Worm (Caenorhabditis elegans) whole organism, L1 larva: ENCODE measurements around the gene dsl-6.

Experiments used
- C16A3.4 ChIP-seq: fragments of 150-350 bp; optimal IDR thresholded peaks from 2 replicates; lab custom pipeline; 2014; ENCODE audit warnings: missing biosample characterization, missing genetic modification characterization
- C34B4.2 ChIP-seq: sonication (generic microtip); optimal IDR thresholded peaks from 2 replicates; lab custom pipeline; 2017; ENCODE audit warnings: mild to moderate bottlenecking, missing genetic modification characterization, missing compliant biosample characterization
- alr-1 ChIP-seq: fragments of 200-800 bp; sonication (Bioruptor generic); optimal IDR thresholded peaks from 2 replicates; lab custom pipeline; 2018; ENCODE audit warnings: borderline replicate concordance, mild to moderate bottlenecking, missing genetic modification characterization, missing compliant biosample characterization
- aly-2 ChIP-seq: fragments of 150-350 bp; optimal IDR thresholded peaks from 2 replicates; lab custom pipeline; 2014; ENCODE audit warnings: missing biosample characterization, missing genetic modification characterization
- blmp-1 ChIP-seq: fragments of 150-350 bp; optimal IDR thresholded peaks from 2 replicates; lab custom pipeline; 2014; ENCODE audit warnings: missing biosample characterization, missing genetic modification characterization
- ceh-82 ChIP-seq, 3 experiments: fragments of 150-350 bp in 1 of 3; sonication (generic microtip) in 2 of 3; optimal IDR thresholded peaks; 2 replicates each; lab custom pipeline; 2014 to 2017; ENCODE audit warnings: missing biosample characterization in 3 of 3, missing genetic modification characterization in 3 of 3
- ceh-88 ChIP-seq: fragments of 200-800 bp; sonication (Bioruptor generic); IDR thresholded peaks from 2 replicates; pipeline ENCODE4 v1.3.6; 2022; ENCODE audit warnings: missing genetic modification characterization, missing compliant biosample characterization
- dsc-1 ChIP-seq: sonication (generic microtip); optimal IDR thresholded peaks from 2 replicates; lab custom pipeline; 2016; ENCODE audit warnings: mild to moderate bottlenecking, missing genetic modification characterization, missing compliant biosample characterization
- efl-1 ChIP-seq, 4 experiments: fragments of 150-350 bp; optimal IDR thresholded peaks in 3 of 4; peaks in 1 of 4; 1 replicate in 1 of 4; 2 replicates in 3 of 4; lab custom pipeline; 2014; ENCODE audit warnings: missing biosample characterization in 2 of 4, missing genetic modification characterization in 2 of 4, missing genetic modification reagents in 2 of 4
- egl-13 ChIP-seq: sonication (generic microtip); optimal IDR thresholded peaks from 2 replicates; lab custom pipeline; 2016; ENCODE audit warnings: missing genotype, missing genetic modification reagents, missing genetic modification characterization, missing compliant biosample characterization
- egl-27 ChIP-seq, 2 experiments: fragments of 150-350 bp in 1 of 2; sonication (generic microtip); optimal IDR thresholded peaks; 3 replicates each; lab custom pipeline; 2017 to 2018; ENCODE audit warnings: missing biosample characterization in 2 of 2, missing genetic modification characterization in 2 of 2, missing genetic modification reagents in 2 of 2
- ets-5 ChIP-seq: fragments of 200-800 bp; sonication (Bioruptor generic); IDR thresholded peaks from 2 replicates; pipeline ENCODE4 v1.3.6; 2022; ENCODE audit warnings: missing genetic modification characterization, missing compliant biosample characterization
- fkh-10 ChIP-seq: sonication (generic microtip); optimal IDR thresholded peaks from 2 replicates; lab custom pipeline; 2017; ENCODE audit warnings: missing biosample characterization, missing genetic modification reagents, missing genetic modification characterization
- fkh-8 ChIP-seq: sonication (generic microtip); optimal IDR thresholded peaks from 2 replicates; lab custom pipeline; 2016; ENCODE audit warnings: mild to moderate bottlenecking, missing genetic modification characterization, missing compliant biosample characterization
- fos-1 ChIP-seq: fragments of 150-350 bp; optimal IDR thresholded peaks from 2 replicates; lab custom pipeline; 2014; ENCODE audit warnings: missing biosample characterization, missing genetic modification characterization
- grh-1 ChIP-seq: fragments of 200-800 bp; sonication (Bioruptor generic); IDR thresholded peaks from 2 replicates; pipeline ENCODE4 v1.3.6; 2022; ENCODE audit warnings: missing genetic modification reagents, missing genetic modification characterization, missing compliant biosample characterization
- hlh-17 ChIP-seq: fragments of 200-800 bp; sonication (Bioruptor generic); optimal IDR thresholded peaks from 2 replicates; lab custom pipeline; 2018; ENCODE audit warnings: missing genetic modification characterization, mild to moderate bottlenecking, missing compliant biosample characterization, moderate library complexity, borderline replicate concordance
- hlh-4 ChIP-seq: sonication (generic microtip); optimal IDR thresholded peaks from 2 replicates; lab custom pipeline; 2016; ENCODE audit warnings: mild to moderate bottlenecking, missing genetic modification characterization, missing compliant biosample characterization
- hpl-2 ChIP-seq: fragments of 150-350 bp; optimal IDR thresholded peaks from 2 replicates; lab custom pipeline; 2014; ENCODE audit warnings: missing biosample characterization, missing genetic modification reagents, missing genetic modification characterization
- irx-1 ChIP-seq: sonication (generic microtip); optimal IDR thresholded peaks from 2 replicates; lab custom pipeline; 2016; ENCODE audit warnings: missing genetic modification characterization, missing compliant biosample characterization
- isw-1 ChIP-seq: fragments of 200-800 bp; sonication (Bioruptor generic); IDR thresholded peaks from 2 replicates; pipeline ENCODE4 v1.3.6; 2022; ENCODE audit warnings: missing genetic modification characterization, missing compliant biosample characterization
- lin-13 ChIP-seq: fragments of 150-350 bp; optimal IDR thresholded peaks from 2 replicates; lab custom pipeline; 2014; ENCODE audit warnings: missing biosample characterization, missing genetic modification reagents, missing genetic modification characterization
- lin-14 ChIP-seq: fragments of 200-800 bp; sonication (Bioruptor generic); optimal IDR thresholded peaks from 2 replicates; lab custom pipeline; 2018; ENCODE audit warnings: mild to moderate bottlenecking, missing genetic modification characterization, moderate library complexity, missing compliant biosample characterization
- lsy-2 ChIP-seq, 2 experiments: fragments of 150-350 bp; optimal IDR thresholded peaks; 2 replicates each; lab custom pipeline; 2014; ENCODE audit warnings: missing biosample characterization in 2 of 2, missing genetic modification characterization in 2 of 2
- mdl-1 ChIP-seq, 2 experiments: fragments of 150-350 bp; optimal IDR thresholded peaks; 2 replicates each; lab custom pipeline; 2014 to 2017; ENCODE audit warnings: missing biosample characterization in 2 of 2, missing genetic modification characterization in 2 of 2, inconsistent platforms in 1 of 2
- mef-2 ChIP-seq: fragments of 150-350 bp; optimal IDR thresholded peaks from 2 replicates; lab custom pipeline; 2014; ENCODE audit warnings: missing biosample characterization, missing genetic modification characterization
- nhr-20 ChIP-seq: sonication (generic microtip); optimal IDR thresholded peaks from 2 replicates; lab custom pipeline; 2016; ENCODE audit warnings: mild to moderate bottlenecking, missing genetic modification characterization, missing compliant biosample characterization
- nhr-237 ChIP-seq: fragments of 150-350 bp; optimal IDR thresholded peaks from 2 replicates; lab custom pipeline; 2014; ENCODE audit warnings: missing biosample characterization, missing genetic modification characterization
- nhr-47 ChIP-seq: sonication (generic microtip); optimal IDR thresholded peaks from 2 replicates; lab custom pipeline; 2016; ENCODE audit warnings: mild to moderate bottlenecking, missing genetic modification characterization, moderate library complexity, missing compliant biosample characterization
- nhr-71 ChIP-seq: sonication (generic microtip); optimal IDR thresholded peaks from 2 replicates; lab custom pipeline; 2016; ENCODE audit warnings: mild to moderate bottlenecking, missing genetic modification characterization, moderate library complexity, missing compliant biosample characterization
- nhr-84 ChIP-seq: sonication (generic microtip); optimal IDR thresholded peaks from 2 replicates; lab custom pipeline; 2017; ENCODE audit warnings: missing biosample characterization, missing genetic modification characterization
- nhr-85 ChIP-seq: sonication (generic microtip); peaks from one replicate; lab custom pipeline; 2016; ENCODE audit warnings: missing genetic modification characterization, inconsistent platforms, missing compliant biosample characterization
- nhr-90 ChIP-seq: sonication (generic microtip); optimal IDR thresholded peaks from 2 replicates; lab custom pipeline; 2016; ENCODE audit warnings: mild to moderate bottlenecking, missing genetic modification characterization, missing compliant biosample characterization; ENCODE audit not compliant: poor library complexity
- pax-3 ChIP-seq: fragments of 200-800 bp; sonication (Bioruptor generic); optimal IDR thresholded peaks from 2 replicates; lab custom pipeline; 2018; ENCODE audit warnings: mild to moderate bottlenecking, missing genetic modification characterization, moderate library complexity, missing compliant biosample characterization
- pqm-1 ChIP-seq: sonication (generic microtip); optimal IDR thresholded peaks from 3 replicates; lab custom pipeline; 2017; ENCODE audit warnings: missing biosample characterization, missing genetic modification characterization
- rnt-1 ChIP-seq: sonication (generic microtip); optimal IDR thresholded peaks from 2 replicates; lab custom pipeline; 2016; ENCODE audit warnings: mild to moderate bottlenecking, missing genetic modification characterization, moderate library complexity, missing compliant biosample characterization
- skn-1 ChIP-seq: fragments of 150-350 bp; optimal IDR thresholded peaks from 2 replicates; lab custom pipeline; 2014; ENCODE audit warnings: missing biosample characterization, missing genetic modification characterization
- snu-23 ChIP-seq: sonication (generic microtip); optimal IDR thresholded peaks from 2 replicates; lab custom pipeline; 2016; ENCODE audit warnings: missing genetic modification characterization, missing compliant biosample characterization
- sox-4 ChIP-seq: sonication (generic microtip); optimal IDR thresholded peaks from 2 replicates; lab custom pipeline; 2016; ENCODE audit warnings: missing genetic modification characterization, missing compliant biosample characterization
- sup-37 ChIP-seq: fragments of 200-800 bp; sonication (Bioruptor generic); optimal IDR thresholded peaks from 2 replicates; lab custom pipeline; 2018; ENCODE audit warnings: mild to moderate bottlenecking, missing genetic modification characterization, missing compliant biosample characterization
- swsn-7 ChIP-seq: sonication (generic microtip); optimal IDR thresholded peaks from 2 replicates; lab custom pipeline; 2016; ENCODE audit warnings: missing genetic modification characterization, missing compliant biosample characterization
- tbx-2 ChIP-seq: sonication (generic microtip); optimal IDR thresholded peaks from 2 replicates; lab custom pipeline; 2016; ENCODE audit warnings: missing genetic modification characterization, missing compliant biosample characterization
- tlp-1 ChIP-seq: fragments of 150-350 bp; optimal IDR thresholded peaks from 2 replicates; lab custom pipeline; 2014; ENCODE audit warnings: missing biosample characterization, missing genetic modification characterization
- unc-130 ChIP-seq: fragments of 150-350 bp; optimal IDR thresholded peaks from 2 replicates; lab custom pipeline; 2017; ENCODE audit warnings: missing biosample characterization, missing genetic modification characterization, inconsistent platforms
- unc-62 ChIP-seq: fragments of 150-350 bp; optimal IDR thresholded peaks from 2 replicates; lab custom pipeline; 2014; ENCODE audit warnings: missing biosample characterization, missing genetic modification reagents, missing genetic modification characterization
- unc-86 ChIP-seq: sonication (generic microtip); optimal IDR thresholded peaks from 2 replicates; lab custom pipeline; 2016; ENCODE audit warnings: missing genetic modification characterization, missing compliant biosample characterization
- vab-15 ChIP-seq: sonication (generic microtip); optimal IDR thresholded peaks from 2 replicates; lab custom pipeline; 2017; ENCODE audit warnings: missing genotype, mild to moderate bottlenecking, missing genetic modification characterization, missing compliant biosample characterization
- xbp-1 ChIP-seq: sonication (generic microtip); optimal IDR thresholded peaks from 2 replicates; lab custom pipeline; 2016; ENCODE audit warnings: missing genetic modification characterization, missing compliant biosample characterization
- zag-1 ChIP-seq: fragments of 150-350 bp; optimal IDR thresholded peaks from 2 replicates; lab custom pipeline; 2014; ENCODE audit warnings: missing biosample characterization, missing genetic modification characterization
- zip-4 ChIP-seq: fragments of 200-800 bp; sonication (Bioruptor generic); optimal IDR thresholded peaks from 2 replicates; lab custom pipeline; 2018; ENCODE audit warnings: mild to moderate bottlenecking, missing genetic modification characterization, moderate library complexity, missing compliant biosample characterization

dsl-6 gene

ce11 chrIV:11372366-11372997 is 25.6 kb downstream of the dsl-6 start, which contains the start of gene cbd-1:
Gene cbd-1, plus strand, starts transcription at chrIV:11372991.
- TF ChIP-seq sox-4 (tag; lab: Kevin White, UChicago): no peak
- TF ChIP-seq pax-3 (tag; lab: Kevin White, UChicago): no peak
- TF ChIP-seq dsc-1 (tag; lab: Kevin White, UChicago): no peak
- TF ChIP-seq nhr-85 (tag; lab: Kevin White, UChicago): no peak
- TF ChIP-seq unc-62 (GFP tag; lab: Kevin White, UChicago): no peak
- no peak for TF ChIP-seq nhr-237
- no peak for TF ChIP-seq sup-37 (GFP tag; lab: Kevin White, UChicago)
- no peak for TF ChIP-seq fkh-8 (tag; lab: Kevin White, UChicago)
- no peak for TF ChIP-seq hlh-17 (GFP tag; lab: Kevin White, UChicago)
- no peak for TF ChIP-seq lin-13 (GFP tag; lab: Kevin White, UChicago)
- TF ChIP-seq irx-1 (tag; lab: Kevin White, UChicago): no peak

ce11 chrIV:11371645-11372044 is 26.5 kb downstream of the dsl-6 start, which contains the start of gene sec-31:
Gene sec-31, minus strand, starts transcription at chrIV:11371792.
- no peak for TF ChIP-seq vab-15 (tag; lab: Kevin White, UChicago)
- no peak for TF ChIP-seq lsy-2 (tag; optimal IDR thresholded peaks at IDR 0.05; lab: Kevin White, UChicago)
- no peak for TF ChIP-seq ets-5 (GFP tag; lab: Robert Waterston, UW)
- TF ChIP-seq zag-1: no peak
- TF ChIP-seq hlh-17 (GFP tag; lab: Kevin White, UChicago): no peak
- TF ChIP-seq C16A3.4 (tag; lab: Kevin White, UChicago): peak; percentile 21
- TF ChIP-seq tbx-2 (tag; lab: Kevin White, UChicago): no peak
- TF ChIP-seq nhr-84 (tag; lab: Kevin White, UChicago): no peak
- TF ChIP-seq fos-1 (tag; lab: Kevin White, UChicago): no peak
- no peak for TF ChIP-seq ceh-88 (GFP tag; lab: Robert Waterston, UW)
- TF ChIP-seq tlp-1 (tag; lab: Kevin White, UChicago): no peak
- TF ChIP-seq egl-27 (tag; optimal IDR thresholded peaks at IDR 0.05; lab: Kevin White, UChicago): no peak
- peak; percentile 33 to 71 for TF ChIP-seq efl-1 (optimal IDR thresholded peaks at IDR 0.05; lab: Kevin White, UChicago)
- peak; percentile 74 to 98 for TF ChIP-seq efl-1 (GFP tag; optimal IDR thresholded peaks at IDR 0.05 in 1 of 2; lab: Kevin White, UChicago)
- TF ChIP-seq rnt-1 (tag; lab: Kevin White, UChicago): peak; percentile 28
- TF ChIP-seq mdl-1 (tag; optimal IDR thresholded peaks at IDR 0.05; lab: Kevin White, UChicago): no peak
- no peak for TF ChIP-seq lin-14 (GFP tag; lab: Kevin White, UChicago)
- no peak for TF ChIP-seq nhr-90 (tag; lab: Kevin White, UChicago)
- peak; percentile 25 for TF ChIP-seq skn-1 (tag; lab: Kevin White, UChicago)
- no peak for TF ChIP-seq C34B4.2 (tag; lab: Kevin White, UChicago)
- no peak for TF ChIP-seq nhr-20
- TF ChIP-seq sup-37 (GFP tag; lab: Kevin White, UChicago): no peak
- TF ChIP-seq unc-62 (GFP tag; lab: Kevin White, UChicago): no peak
- no peak for TF ChIP-seq hpl-2 (GFP tag; lab: Kevin White, UChicago)
- TF ChIP-seq nhr-71 (tag; lab: Kevin White, UChicago): no peak
- peak; percentile 97 for TF ChIP-seq blmp-1 (tag; lab: Kevin White, UChicago)
- TF ChIP-seq xbp-1 (tag; lab: Kevin White, UChicago): peak; percentile 26
- no peak for TF ChIP-seq zip-4
- no peak for TF ChIP-seq swsn-7 (tag; lab: Kevin White, UChicago)
- no peak for TF ChIP-seq mef-2 (tag; lab: Kevin White, UChicago)
- TF ChIP-seq aly-2 (tag; lab: Kevin White, UChicago): no peak
- TF ChIP-seq unc-86 (tag; lab: Kevin White, UChicago): no peak
- no peak for TF ChIP-seq pax-3 (tag; lab: Kevin White, UChicago)
- TF ChIP-seq isw-1 (GFP tag; lab: Robert Waterston, UW): no peak
- no peak for TF ChIP-seq nhr-47 (tag; lab: Kevin White, UChicago)
- no peak for TF ChIP-seq grh-1
- no peak for TF ChIP-seq hlh-4 (tag; lab: Kevin White, UChicago)
- no peak for TF ChIP-seq unc-130 (tag; lab: Kevin White, UChicago)
- TF ChIP-seq ceh-82 (tag; optimal IDR thresholded peaks at IDR 0.05; lab: Kevin White, UChicago): no peak
- TF ChIP-seq alr-1: no peak
- no peak for TF ChIP-seq pqm-1
- no peak for TF ChIP-seq irx-1 (tag; lab: Kevin White, UChicago)
- TF ChIP-seq fkh-10 (GFP tag; lab: Kevin White, UChicago): no peak
- TF ChIP-seq snu-23 (GFP tag; lab: Kevin White, UChicago): no peak
- no peak for TF ChIP-seq egl-13 (tag; lab: Kevin White, UChicago)
